Worm (Caenorhabditis elegans): ENCODE results near the gene cyp-25A2.

ce11 chrIII:3814421-3814820 lies 20.6 kb upstream of the cyp-25A2 start:
- TF ChIP-seq scrt-1 (GFP tag; IDR thresholded peaks at IDR 0.05) (no peak), ama-1 (optimal IDR thresholded peaks at IDR 0.05) (no peak), pes-1 (GFP tag; IDR thresholded peaks at IDR 0.05) (no peak), tbx-11 (GFP tag; IDR thresholded peaks at IDR 0.05) (no peak), sea-1 (GFP tag; conservative IDR thresholded peaks at IDR 0.05) (no peak)
